Fruit fly (Drosophila melanogaster) whole organism, embryonic: ENCODE results near the gene HisCl1.

ENCODE experiments used
- Bdp1 ChIP-seq: fragments of 200-800 bp; sonication (Bioruptor generic); optimal IDR thresholded peaks from 3 replicates; lab custom pipeline; 2016; ENCODE audit warnings: missing biosample characterization, missing genetic modification characterization
- CG10147 ChIP-seq: fragments of 200-800 bp; sonication (Bioruptor generic); optimal IDR thresholded peaks from 2 replicates; lab custom pipeline; 2019; ENCODE audit warnings: missing biosample characterization, mild to moderate bottlenecking, missing genetic modification characterization, moderate library complexity
- CG11085 ChIP-seq: fragments of 200-800 bp; sonication (Bioruptor generic); IDR thresholded peaks from 2 replicates; pipeline ENCODE4 v1.3.6; 2022; ENCODE audit warnings: missing biosample characterization, missing genetic modification characterization
- CG11093 ChIP-seq: fragments of 200-800 bp; sonication (Bioruptor generic); IDR thresholded peaks from 3 replicates; pipeline ENCODE4 v1.3.6; 2022; ENCODE audit warnings: missing biosample characterization, missing genetic modification characterization
- CG11695 ChIP-seq: fragments of 200-800 bp; sonication (Bioruptor generic); IDR thresholded peaks from 3 replicates; pipeline ENCODE4 v1.3.6; 2022; ENCODE audit warnings: missing biosample characterization, missing genetic modification characterization
- CG12744 ChIP-seq: fragments of 200-800 bp; sonication (Bioruptor generic); optimal IDR thresholded peaks from 2 replicates; lab custom pipeline; 2016; ENCODE audit warnings: missing biosample characterization, missing genetic modification characterization
- CG13287 ChIP-seq: fragments of 200-800 bp; sonication (Bioruptor generic); IDR thresholded peaks from 2 replicates; pipeline ENCODE4 v1.3.6; 2022; ENCODE audit warnings: missing biosample characterization, missing genetic modification characterization; ENCODE audit not compliant: partially characterized antibody
- CG16815 ChIP-seq: fragments of 200-800 bp; sonication (Bioruptor generic); optimal IDR thresholded peaks from 3 replicates; lab custom pipeline; 2017; ENCODE audit warnings: missing biosample characterization, mild to moderate bottlenecking, missing genetic modification characterization
- CG17328 ChIP-seq: fragments of 200-800 bp; sonication (Bioruptor generic); IDR thresholded peaks from 2 replicates; pipeline ENCODE4 v1.3.6; 2022; ENCODE audit warnings: missing biosample characterization, missing genetic modification characterization
- CG17385 ChIP-seq: fragments of 200-800 bp; sonication (Bioruptor generic); optimal IDR thresholded peaks from 3 replicates; lab custom pipeline; 2018; ENCODE audit warnings: missing biosample characterization, mild to moderate bottlenecking, missing genetic modification characterization
- CG17912 ChIP-seq: fragments of 200-800 bp; sonication (Bioruptor generic); optimal IDR thresholded peaks from 2 replicates; lab custom pipeline; 2018; ENCODE audit warnings: missing biosample characterization, mild to moderate bottlenecking, missing genetic modification characterization
- CG1832 ChIP-seq: fragments of 200-800 bp; sonication (Bioruptor generic); optimal IDR thresholded peaks from 2 replicates; lab custom pipeline; 2017; ENCODE audit warnings: missing biosample characterization, mild to moderate bottlenecking, missing genetic modification characterization, inconsistent platforms
- CG30431 ChIP-seq: fragments of 200-800 bp; sonication (Bioruptor generic); optimal IDR thresholded peaks from 2 replicates; lab custom pipeline; 2017; ENCODE audit warnings: missing biosample characterization, missing genetic modification characterization
- CG3838 ChIP-seq: fragments of 200-800 bp; sonication (Bioruptor generic); optimal IDR thresholded peaks from 3 replicates; lab custom pipeline; 2016; ENCODE audit warnings: missing biosample characterization, missing genetic modification characterization
- CG42726 ChIP-seq: fragments of 200-800 bp; sonication (Bioruptor generic); IDR thresholded peaks from 2 replicates; pipeline ENCODE4 v1.3.6; 2022; ENCODE audit warnings: missing biosample characterization, missing genetic modification characterization; ENCODE audit not compliant: partially characterized antibody
- CG4328 ChIP-seq: fragments of 200-800 bp; sonication (Bioruptor generic); optimal IDR thresholded peaks from 3 replicates; lab custom pipeline; 2017; ENCODE audit warnings: missing biosample characterization, missing genetic modification reagents, missing genetic modification characterization
- CG5245 ChIP-seq: fragments of 200-800 bp; sonication (Bioruptor generic); optimal IDR thresholded peaks from 3 replicates; lab custom pipeline; 2016; ENCODE audit warnings: missing biosample characterization, missing genetic modification characterization
- CG8924 ChIP-seq: fragments of 200-800 bp; optimal IDR thresholded peaks from 3 replicates; lab custom pipeline; 2019; ENCODE audit warnings: missing biosample characterization, mild to moderate bottlenecking, missing genetic modification characterization, moderate library complexity
- CG9932 ChIP-seq: fragments of 200-800 bp; sonication (Bioruptor generic); IDR thresholded peaks from 2 replicates; pipeline ENCODE4 v1.3.6; 2022; ENCODE audit warnings: missing biosample characterization, missing genetic modification characterization
- Dip3 ChIP-seq: fragments of 200-800 bp; sonication (Bioruptor generic); optimal IDR thresholded peaks from 3 replicates; lab custom pipeline; 2016; ENCODE audit warnings: missing biosample characterization, missing genetic modification characterization
- Drgx ChIP-seq: fragments of 200-800 bp; sonication (Bioruptor generic); IDR thresholded peaks from 2 replicates; pipeline ENCODE4 v1.3.6; 2022; ENCODE audit warnings: missing biosample characterization, missing genetic modification characterization
- NC2α ChIP-seq: fragments of 200-800 bp; sonication (Bioruptor generic); optimal IDR thresholded peaks from 2 replicates; lab custom pipeline; 2016; ENCODE audit warnings: missing biosample characterization, missing genetic modification characterization
- NFAT ChIP-seq: fragments of 200-800 bp; sonication (Bioruptor generic); IDR thresholded peaks from 2 replicates; pipeline ENCODE4 v1.3.6; 2022; ENCODE audit warnings: missing biosample characterization, missing genetic modification characterization
- Nf-YA ChIP-seq: fragments of 200-800 bp; sonication (Bioruptor generic); IDR thresholded peaks from 2 replicates; pipeline ENCODE4 v1.3.6; 2022; ENCODE audit warnings: missing biosample characterization, missing genetic modification characterization
- Nf-YB ChIP-seq: fragments of 200-800 bp; sonication (Bioruptor generic); optimal IDR thresholded peaks from 3 replicates; lab custom pipeline; 2019; ENCODE audit warnings: missing biosample characterization, mild to moderate bottlenecking, missing genetic modification characterization, moderate library complexity
- Nf-YC ChIP-seq: fragments of 200-800 bp; optimal IDR thresholded peaks from 3 replicates; lab custom pipeline; 2019; ENCODE audit warnings: missing biosample characterization, mild to moderate bottlenecking, missing genetic modification characterization, moderate library complexity
- Poxn ChIP-seq: fragments of 200-800 bp; sonication (Bioruptor generic); IDR thresholded peaks from 2 replicates; pipeline ENCODE4 v1.3.6; 2022; ENCODE audit warnings: missing biosample characterization, missing genetic modification characterization
- Six4 ChIP-seq: fragments of 200-800 bp; sonication (Bioruptor generic); optimal IDR thresholded peaks from 2 replicates; lab custom pipeline; 2016; ENCODE audit warnings: missing biosample characterization, missing genetic modification characterization
- Xbp1 ChIP-seq: fragments of 200-800 bp; sonication (Bioruptor generic); optimal IDR thresholded peaks from 3 replicates; lab custom pipeline; 2016; ENCODE audit warnings: missing biosample characterization, mild to moderate bottlenecking, missing genetic modification characterization
- Xrp1 ChIP-seq: fragments of 200-800 bp; sonication (Bioruptor generic); IDR thresholded peaks from 2 replicates; pipeline ENCODE4 v1.3.6; 2022; ENCODE audit warnings: missing biosample characterization, missing genetic modification characterization
- YL-1 ChIP-seq: fragments of 200-800 bp; sonication (Bioruptor generic); optimal IDR thresholded peaks from 3 replicates; lab custom pipeline; 2017; ENCODE audit warnings: missing biosample characterization, mild to moderate bottlenecking, missing genetic modification characterization
- ase ChIP-seq: fragments of 200-800 bp; sonication (Bioruptor generic); IDR thresholded peaks from 3 replicates; pipeline ENCODE4 v1.3.6; 2022; ENCODE audit warnings: missing biosample characterization, missing genetic modification characterization
- caup ChIP-seq: fragments of 200-800 bp; sonication (Bioruptor generic); optimal IDR thresholded peaks from 3 replicates; lab custom pipeline; 2017; ENCODE audit warnings: missing biosample characterization, mild to moderate bottlenecking, missing genetic modification characterization, moderate library complexity; ENCODE audit not compliant: severe bottlenecking
- cg ChIP-seq: fragments of 200-800 bp; sonication (Bioruptor generic); optimal IDR thresholded peaks from 3 replicates; lab custom pipeline; 2019; ENCODE audit warnings: missing biosample characterization, mild to moderate bottlenecking, missing genetic modification characterization, moderate library complexity
- chm ChIP-seq: fragments of 200-800 bp; sonication (Bioruptor generic); IDR thresholded peaks from 2 replicates; pipeline ENCODE4 v1.3.6; 2022; ENCODE audit warnings: missing biosample characterization, missing genetic modification characterization
- chn ChIP-seq: fragments of 200-800 bp; sonication (Bioruptor generic); optimal IDR thresholded peaks from 2 replicates; lab custom pipeline; 2016; ENCODE audit warnings: missing biosample characterization, missing genetic modification characterization
- danr ChIP-seq: fragments of 200-800 bp; sonication (Bioruptor generic); IDR thresholded peaks from 2 replicates; pipeline ENCODE4 v1.3.6; 2022; ENCODE audit warnings: missing biosample characterization, missing genetic modification characterization
- h ChIP-seq: fragments of >200 bp; optimal IDR thresholded peaks from 2 replicates; lab custom pipeline; 2017
- klu ChIP-seq: fragments of 200-800 bp; sonication (Bioruptor generic); IDR thresholded peaks from 2 replicates; pipeline ENCODE4 v1.3.6; 2022; ENCODE audit warnings: missing biosample characterization, missing genetic modification characterization
- lola ChIP-seq, 3 experiments: fragments of >200 bp in 2 of 3; fragments of 200-800 bp in 1 of 3; sonication (Bioruptor generic) in 1 of 3; optimal IDR thresholded peaks; 2 replicates each; lab custom pipeline; 2017 to 2019; ENCODE audit warnings: missing biosample characterization in 3 of 3, missing genetic modification characterization in 3 of 3, mild to moderate bottlenecking in 1 of 3, moderate library complexity in 1 of 3
- mam ChIP-seq: fragments of 200-800 bp; sonication (Bioruptor generic); optimal IDR thresholded peaks from 3 replicates; lab custom pipeline; 2016; ENCODE audit warnings: missing biosample characterization, missing genetic modification characterization
- ro ChIP-seq: fragments of 200-800 bp; sonication (Bioruptor generic); IDR thresholded peaks from 2 replicates; pipeline ENCODE4 v1.3.6; 2022; ENCODE audit warnings: missing biosample characterization, missing genetic modification characterization
- row ChIP-seq: fragments of 200-800 bp; sonication (Bioruptor generic); IDR thresholded peaks from 3 replicates; pipeline ENCODE4 v1.3.6; 2022; ENCODE audit warnings: missing biosample characterization, missing genetic modification characterization
- sens ChIP-seq: fragments of 200-800 bp; sonication (Bioruptor generic); peaks from one replicate; lab custom pipeline; 2016; ENCODE audit warnings: missing biosample characterization, missing genetic modification characterization
- sob ChIP-seq: fragments of 200-800 bp; sonication (Bioruptor generic); IDR thresholded peaks from 2 replicates; pipeline ENCODE4 v1.3.6; 2022; ENCODE audit warnings: missing biosample characterization, missing genetic modification characterization
- sr ChIP-seq: fragments of 200-800 bp; sonication (Bioruptor generic); IDR thresholded peaks from 3 replicates; pipeline ENCODE4 v1.3.6; 2022; ENCODE audit warnings: missing biosample characterization, missing genetic modification characterization
- stc ChIP-seq: fragments of 200-800 bp; sonication (Bioruptor generic); IDR thresholded peaks from 2 replicates; pipeline ENCODE4 v1.3.6; 2022; ENCODE audit warnings: missing biosample characterization, missing genetic modification characterization
- usp ChIP-seq: fragments of >200 bp; optimal IDR thresholded peaks from 2 replicates; lab custom pipeline; 2017; ENCODE audit warnings: missing biosample characterization, missing genetic modification characterization
- wek ChIP-seq: fragments of 200-800 bp; sonication (Bioruptor generic); optimal IDR thresholded peaks from 3 replicates; lab custom pipeline; 2018; ENCODE audit warnings: missing biosample characterization, mild to moderate bottlenecking, missing genetic modification characterization, moderate library complexity
- zen2 ChIP-seq: fragments of 200-800 bp; sonication (Bioruptor generic); IDR thresholded peaks from 3 replicates; pipeline ENCODE4 v1.3.6; 2022; ENCODE audit warnings: missing biosample characterization, missing genetic modification characterization; ENCODE audit not compliant: partially characterized antibody
- zfh2 ChIP-seq: fragments of 200-800 bp; sonication (Bioruptor generic); optimal IDR thresholded peaks from 2 replicates; lab custom pipeline; 2016; ENCODE audit warnings: missing biosample characterization, missing genetic modification characterization

Gene HisCl1

DNA sequence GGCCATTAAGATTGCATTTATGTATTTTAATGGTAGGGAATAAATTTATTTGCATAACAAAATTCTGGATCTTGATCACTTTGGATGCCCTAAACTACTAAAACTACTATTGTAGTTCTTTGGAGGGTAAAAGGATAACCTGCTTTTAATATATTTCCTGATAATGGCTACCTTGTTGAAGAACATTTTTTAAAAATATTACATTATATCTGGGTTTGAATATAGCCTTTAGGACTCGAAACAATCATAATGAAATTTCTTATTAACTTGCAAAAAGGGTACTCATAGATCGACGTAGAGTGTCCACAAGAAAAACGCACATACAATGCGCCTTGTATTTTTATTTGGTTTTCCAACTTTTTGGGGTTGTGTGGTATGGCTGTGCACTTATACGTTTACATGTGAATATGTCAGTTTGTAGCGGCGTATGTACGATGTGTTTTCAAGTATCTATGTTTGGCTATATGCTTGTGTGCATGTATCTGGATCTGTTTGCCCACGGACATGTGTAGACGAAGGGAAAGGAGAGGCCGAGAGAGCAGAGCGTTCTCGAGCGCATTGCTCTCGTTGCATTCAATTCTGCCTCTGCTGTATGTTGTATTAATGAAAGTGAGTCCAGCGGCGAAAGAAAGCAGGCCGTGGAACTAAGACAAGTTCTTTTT lies 7.5 kb upstream of the HisCl1 start (continued):
- peak; percentile 86 for TF ChIP-seq CG30431 (GFP tag; lab: Kevin White, UChicago)
- TF ChIP-seq stc (GFP tag; lab: Robert Waterston, UW) = peak; percentile 22; the same call in 1 of the 2 replicates
- TF ChIP-seq Nf-YA (GFP tag; lab: Robert Waterston, UW) = no peak
- no peak for TF ChIP-seq Nf-YC (tag; lab: Kevin White, UChicago)
- TF ChIP-seq CG17385 = peak; percentile 42
- TF ChIP-seq mam (GFP tag; lab: Kevin White, UChicago) = peak; percentile 14
- peak; percentile 59 for TF ChIP-seq CG3838 (GFP tag; lab: Kevin White, UChicago)
- TF ChIP-seq Poxn = no peak
- TF ChIP-seq Xbp1 (GFP tag; lab: Kevin White, UChicago) = peak; percentile 79
- peak; percentile 57 for TF ChIP-seq Six4
- TF ChIP-seq CG17912 (GFP tag; lab: Kevin White, UChicago) = no peak
- peak; percentile 39 for TF ChIP-seq CG10147
- TF ChIP-seq cg (GFP tag; lab: Kevin White, UChicago) = peak; percentile 80
- TF ChIP-seq CG11695 (GFP tag; lab: Robert Waterston, UW) = no peak
- no peak for TF ChIP-seq Dip3 (GFP tag; lab: Kevin White, UChicago)
- peak; percentile 50 for TF ChIP-seq CG5245
- peak; percentile 75 for TF ChIP-seq row (GFP tag; lab: Robert Waterston, UW)
- no peak for TF ChIP-seq CG4328 (GFP tag; lab: Kevin White, UChicago)
- TF ChIP-seq CG8924 (tag; lab: Kevin White, UChicago) = peak; percentile 87
- TF ChIP-seq danr = no peak
- TF ChIP-seq chm (GFP tag; lab: Robert Waterston, UW) = peak; percentile 39; the same call in 1 of the 2 replicates
- peak in 1 of 3 experiments; percentile 97 for TF ChIP-seq lola (GFP tag; optimal IDR thresholded peaks at IDR 0.05; lab: Kevin White, UChicago)
- peak; percentile 98 for TF ChIP-seq sens (GFP tag; lab: Kevin White, UChicago)
- TF ChIP-seq CG13287 (GFP tag; lab: Robert Waterston, UW) = no peak
- peak; percentile 16 for TF ChIP-seq wek (GFP tag; lab: Kevin White, UChicago)
- peak; percentile 77 for TF ChIP-seq Xrp1
- no peak for TF ChIP-seq CG11085 (GFP tag; lab: Robert Waterston, UW)
- TF ChIP-seq usp = no peak
- no peak for TF ChIP-seq sr (GFP tag; lab: Robert Waterston, UW)
- TF ChIP-seq ase (GFP tag; lab: Robert Waterston, UW) = peak; percentile 20; the same call in 1 of the 3 replicates
- no peak for TF ChIP-seq YL-1 (GFP tag; lab: Kevin White, UChicago)
- TF ChIP-seq NFAT = no peak
- no peak for TF ChIP-seq klu (GFP tag; lab: Robert Waterston, UW)
- no peak for TF ChIP-seq h
- TF ChIP-seq chn = peak; percentile 88
- peak; percentile 72 for TF ChIP-seq Drgx (GFP tag; lab: Robert Waterston, UW)
- TF ChIP-seq CG42726 = no peak
- TF ChIP-seq sob (GFP tag; lab: Robert Waterston, UW) = no peak
- peak; percentile 75 for TF ChIP-seq CG17328 (GFP tag; lab: Robert Waterston, UW)
- peak; percentile 12 for TF ChIP-seq CG12744 (GFP tag; lab: Kevin White, UChicago)
- TF ChIP-seq CG9932 (GFP tag; lab: Robert Waterston, UW) = no peak
- TF ChIP-seq zen2 = no peak
- no peak for TF ChIP-seq caup (GFP tag; lab: Kevin White, UChicago)
- no peak for TF ChIP-seq zfh2 (GFP tag; lab: Kevin White, UChicago)
- peak; percentile 66 for TF ChIP-seq Nf-YB (GFP tag; lab: Kevin White, UChicago)
- TF ChIP-seq NC2α = peak; percentile 19
- TF ChIP-seq ro (GFP tag; lab: Robert Waterston, UW) = no peak
- TF ChIP-seq CG1832 (GFP tag; lab: Kevin White, UChicago) = no peak
- peak; percentile 78 for TF ChIP-seq CG16815
- TF ChIP-seq Bdp1 (GFP tag; lab: Kevin White, UChicago) = peak; percentile 41
- no peak for TF ChIP-seq CG11093
